Worm (Caenorhabditis elegans): ENCODE data around the gene hlh-13.

The hlh-13 gene

ce11 chrX:4214643-4215042 lies 34.4 kb upstream of the hlh-13 start:
- TF ChIP-seq aha-1 (tag; optimal IDR thresholded peaks at IDR 0.05), result no peak
- TF ChIP-seq nhr-28 (tag; optimal IDR thresholded peaks at IDR 0.05), result no peak
- no peak for TF ChIP-seq F16B12.6 (tag; optimal IDR thresholded peaks at IDR 0.05)
- TF ChIP-seq nhr-76 (tag; optimal IDR thresholded peaks at IDR 0.05), result no peak
- peak; percentile 9 for TF ChIP-seq snpc-4 (tag; optimal IDR thresholded peaks at IDR 0.05)
- peak; percentile 5 for TF ChIP-seq nhr-20 (tag; optimal IDR thresholded peaks at IDR 0.05)
- peak; percentile 24 for TF ChIP-seq xbp-1 (tag; optimal IDR thresholded peaks at IDR 0.05)
- TF ChIP-seq unc-86 (tag; optimal IDR thresholded peaks at IDR 0.05), result no peak
- peak; percentile 23 for TF ChIP-seq nhr-47 (tag; optimal IDR thresholded peaks at IDR 0.05)
- peak in 1 of 2 experiments; percentile 24 for TF ChIP-seq efl-1 (optimal IDR thresholded peaks at IDR 0.05)
- TF ChIP-seq efl-1 (GFP tag; optimal IDR thresholded peaks at IDR 0.05 in 1 of 2), result peak in 1 of 2 experiments; percentile 84
- TF ChIP-seq skn-1 (tag; optimal IDR thresholded peaks at IDR 0.05), result peak; percentile 44
- no peak for TF ChIP-seq pax-3 (tag; optimal IDR thresholded peaks at IDR 0.05)
- peak; percentile 12 for TF ChIP-seq nhr-71 (tag; optimal IDR thresholded peaks at IDR 0.05)
- TF ChIP-seq fkh-4 (tag; optimal IDR thresholded peaks at IDR 0.05; ENCODE audit: borderline replicate concordance), result no peak
- TF ChIP-seq lin-35 (GFP tag; optimal IDR thresholded peaks at IDR 0.05), result no peak
- no peak for TF ChIP-seq ceh-82 (tag; optimal IDR thresholded peaks at IDR 0.05)
- peak; percentile 28 for TF ChIP-seq mep-1 (tag; optimal IDR thresholded peaks at IDR 0.05)
- TF ChIP-seq tbx-2 (tag; optimal IDR thresholded peaks at IDR 0.05), result no peak
- TF ChIP-seq nhr-237 (tag; optimal IDR thresholded peaks at IDR 0.05), result no peak
- TF ChIP-seq rnt-1 (tag; optimal IDR thresholded peaks at IDR 0.05), result peak; percentile 65
- TF ChIP-seq swsn-7 (tag; optimal IDR thresholded peaks at IDR 0.05), result peak; percentile 5
- no peak for TF ChIP-seq sox-4 (tag; optimal IDR thresholded peaks at IDR 0.05)
- TF ChIP-seq alr-1 (tag; optimal IDR thresholded peaks at IDR 0.05; ENCODE audit: borderline replicate concordance), result no peak
- no peak for TF ChIP-seq nhr-19 (GFP tag; conservative IDR thresholded peaks at IDR 0.05)
- peak; percentile 59 for TF ChIP-seq lin-14 (GFP tag; optimal IDR thresholded peaks at IDR 0.05)
- peak; percentile 2 for TF ChIP-seq snu-23 (GFP tag; optimal IDR thresholded peaks at IDR 0.05)
- TF ChIP-seq zip-4 (GFP tag; optimal IDR thresholded peaks at IDR 0.05), result peak; percentile 80
- TF ChIP-seq fkh-8 (tag; optimal IDR thresholded peaks at IDR 0.05), result no peak
- no peak for TF ChIP-seq lsy-2 (tag; optimal IDR thresholded peaks at IDR 0.05)
- no peak for TF ChIP-seq efl-3 (GFP tag; optimal IDR thresholded peaks at IDR 0.05)

ce11 chrX:4215500-4216107 lies 33.4 kb upstream of the hlh-13 start:
- peak; percentile 31 for TF ChIP-seq nhr-20 (tag; optimal IDR thresholded peaks at IDR 0.05)
- peak in 1 of 6 experiments; percentile 53 for TF ChIP-seq elt-3 (tag; optimal IDR thresholded peaks at IDR 0.05)
- TF ChIP-seq elt-2 (tag; optimal IDR thresholded peaks at IDR 0.05), result peak; percentile 52
- peak; percentile 11 for TF ChIP-seq nhr-71 (tag; optimal IDR thresholded peaks at IDR 0.05)
- no peak for TF ChIP-seq ceh-90 (tag; optimal IDR thresholded peaks at IDR 0.05)
- TF ChIP-seq mef-2 (tag; optimal IDR thresholded peaks at IDR 0.05), result no peak
- no peak for TF ChIP-seq efl-1 (optimal IDR thresholded peaks at IDR 0.05)
- peak in 1 of 2 experiments; percentile 42 for TF ChIP-seq efl-1 (GFP tag; optimal IDR thresholded peaks at IDR 0.05 in 1 of 2)
- peak; percentile 33 for TF ChIP-seq lin-14 (GFP tag; optimal IDR thresholded peaks at IDR 0.05)
- TF ChIP-seq blmp-1 (tag; optimal IDR thresholded peaks at IDR 0.05), result peak; percentile 19
- no peak for TF ChIP-seq ztf-4 (tag; optimal IDR thresholded peaks at IDR 0.05)
- no peak for TF ChIP-seq unc-98 (GFP tag; IDR thresholded peaks at IDR 0.05)
- TF ChIP-seq mdl-1 (tag; optimal IDR thresholded peaks at IDR 0.05), result no peak
- TF ChIP-seq nhr-90 (tag; optimal IDR thresholded peaks at IDR 0.05; ENCODE audit: poor library complexity), result peak; percentile 32

DNA sequence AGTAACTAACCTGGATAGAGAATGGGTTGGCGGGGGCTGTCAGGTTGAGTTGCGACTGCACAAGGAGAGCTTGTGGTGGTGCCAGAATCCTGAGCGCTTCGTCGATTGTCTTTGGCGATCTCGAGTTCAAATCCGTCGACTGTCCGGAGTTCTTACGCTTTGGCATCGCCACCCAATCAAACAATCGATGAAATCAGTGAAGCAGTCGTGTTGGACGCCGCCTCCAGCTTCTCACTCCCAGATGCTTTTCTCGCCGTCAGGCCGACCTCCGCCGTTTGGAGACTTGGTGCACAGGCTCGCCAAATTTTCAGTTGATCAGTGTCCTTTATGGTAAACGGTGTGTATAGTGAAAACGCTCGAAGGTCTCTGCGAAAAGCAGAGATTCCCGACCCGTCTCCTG lies 32.2 kb upstream of the hlh-13 start, which contains the start of the genes F20B6.10 and hpk-1:
TSS of gene F20B6.10 (minus strand) at position 303 of the 400 bp plus-strand sequence.
TSS of gene hpk-1 (minus strand) at position 397 of the 400 bp plus-strand sequence.
- TF ChIP-seq lsy-2 (tag; optimal IDR thresholded peaks at IDR 0.05) (no peak), vab-15 (tag; optimal IDR thresholded peaks at IDR 0.05) (no peak), C04F5.9 (tag; optimal IDR thresholded peaks at IDR 0.05) (no peak), egl-13 (tag; optimal IDR thresholded peaks at IDR 0.05) (no peak), ceh-82 (tag; optimal IDR thresholded peaks at IDR 0.05) (no peak), pqm-1 (tag; optimal IDR thresholded peaks at IDR 0.05) (no peak), isw-1 (GFP tag; IDR thresholded peaks at IDR 0.05) (no peak), nhr-11 (tag; optimal IDR thresholded peaks at IDR 0.05) (no peak), efl-3 (GFP tag; optimal IDR thresholded peaks at IDR 0.05) (no peak), nhr-90 (tag; optimal IDR thresholded peaks at IDR 0.05; ENCODE audit: poor library complexity) (no peak), nhr-47 (tag; optimal IDR thresholded peaks at IDR 0.05) (no peak), zag-1 (tag; optimal IDR thresholded peaks at IDR 0.05) (no peak), nhr-71 (tag; optimal IDR thresholded peaks at IDR 0.05) (no peak), C16A3.4 (tag; optimal IDR thresholded peaks at IDR 0.05) (no peak), unc-130 (tag; optimal IDR thresholded peaks at IDR 0.05) (no peak), hpl-2 (GFP tag; optimal IDR thresholded peaks at IDR 0.05) (no peak)

Data from whole organism, L1 larva.